Worm (Caenorhabditis elegans) whole organism, mixed stage, embryonic: ENCODE results near the gene F57A8.6.

Experiments used
- drap-1 ChIP-seq: fragments of 200-800 bp; sonication (Bioruptor generic); optimal IDR thresholded peaks from 3 replicates; lab custom pipeline; 2018; ENCODE audit warnings: mild to moderate bottlenecking, missing genetic modification characterization, missing compliant biosample characterization
- nhr-76 ChIP-seq: sonication (generic microtip); optimal IDR thresholded peaks from 2 replicates; lab custom pipeline; 2017; ENCODE audit warnings: missing biosample characterization, missing genetic modification characterization
- pha-4 ChIP-seq: fragments of 150-350 bp; optimal IDR thresholded peaks from 2 replicates; lab custom pipeline; 2018; ENCODE audit warnings: missing biosample characterization, missing genetic modification reagents, missing genetic modification characterization
- snpc-4 ChIP-seq: fragments of 150-350 bp; optimal IDR thresholded peaks from 2 replicates; lab custom pipeline; 2014; ENCODE audit warnings: missing biosample characterization, missing genetic modification characterization
- unc-62 ChIP-seq: fragments of 150-350 bp; optimal IDR thresholded peaks from 2 replicates; lab custom pipeline; 2014; ENCODE audit warnings: missing biosample characterization, missing genetic modification reagents, missing genetic modification characterization
- ztf-11 ChIP-seq: fragments of 150-350 bp; optimal IDR thresholded peaks from 2 replicates; lab custom pipeline; 2014; ENCODE audit warnings: missing biosample characterization, missing genetic modification characterization

DNA sequence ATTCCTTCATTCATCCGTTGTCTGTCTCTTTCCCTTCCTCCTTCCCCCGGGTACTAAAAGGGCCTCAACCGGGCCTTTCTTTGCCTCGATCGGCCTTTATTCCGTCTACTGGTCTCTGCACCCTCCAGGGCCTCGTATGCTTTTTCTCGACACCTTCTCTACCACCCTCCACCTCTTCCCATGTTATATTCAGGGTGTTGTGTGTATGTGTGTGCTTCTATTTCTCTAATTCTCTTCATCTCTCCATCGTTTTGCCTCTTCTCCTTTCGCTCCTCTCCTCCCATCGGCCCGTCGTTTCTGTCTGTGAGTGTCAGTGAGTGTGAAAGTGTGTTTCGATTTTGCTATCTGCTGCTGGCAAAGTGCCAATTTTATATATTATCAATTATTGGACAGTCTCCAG lies 33.9 kb downstream of the F57A8.6 start:
- TF ChIP-seq unc-62 (GFP tag; lab: Kevin White, UChicago): peak; percentile 49
- TF ChIP-seq snpc-4 (tag; lab: Kevin White, UChicago): no peak
- TF ChIP-seq drap-1 (GFP tag; lab: Kevin White, UChicago): peak; percentile 18
- TF ChIP-seq pha-4: peak; percentile 22
- TF ChIP-seq nhr-76 (tag; lab: Kevin White, UChicago): no peak
- no peak for TF ChIP-seq ztf-11 (tag; lab: Kevin White, UChicago)
